Fruit fly (Drosophila melanogaster): ENCODE results near the gene CG42717.
A peak's percentile ranks its signal among the peaks of the same experiment; 100 is the strongest.

CG42717 gene

dm6 chr3L:16027163-16027633, 5.8 kb downstream of the CG42717 start (continued):
- no peak for TF ChIP-seq exex (tag; optimal IDR thresholded peaks at IDR 0.05)
- TF ChIP-seq CG8359 (GFP tag; optimal IDR thresholded peaks at IDR 0.05; ENCODE audit: borderline replicate concordance), result peak; percentile 59
- TF ChIP-seq crc (GFP tag; optimal IDR thresholded peaks at IDR 0.05), result no peak
- no peak for TF ChIP-seq ewg (GFP tag; optimal IDR thresholded peaks at IDR 0.05)
- 0 out of 2 replicates have a peak, but pooled peaks have one; percentile 17 for TF ChIP-seq ham (GFP tag; IDR thresholded peaks at IDR 0.05)
- peak; percentile 15 for TF ChIP-seq CG10274 (GFP tag; optimal IDR thresholded peaks at IDR 0.05)
- no peak for TF ChIP-seq CG43689 (GFP tag; IDR thresholded peaks at IDR 0.05)
- TF ChIP-seq lmd (GFP tag; IDR thresholded peaks at IDR 0.05), result peak; percentile 35; the same call in 1 of the 2 replicates
- no peak for TF ChIP-seq CG4854 (GFP tag; optimal IDR thresholded peaks at IDR 0.05)
- no peak for TF ChIP-seq da (GFP tag; optimal IDR thresholded peaks at IDR 0.05)
- peak; percentile 38 for TF ChIP-seq CG15269 (tag; optimal IDR thresholded peaks at IDR 0.05)
- no peak for TF ChIP-seq tio (GFP tag; optimal IDR thresholded peaks at IDR 0.05)
- TF ChIP-seq ara (GFP tag; IDR thresholded peaks at IDR 0.05), result peak; percentile 44; the same call in 1 of the 2 replicates
- peak; percentile 8 for TF ChIP-seq Deaf1 (tag; optimal IDR thresholded peaks at IDR 0.05)
- TF ChIP-seq dati (GFP tag; IDR thresholded peaks at IDR 0.05), result no peak
- TF ChIP-seq D19B (GFP tag; optimal IDR thresholded peaks at IDR 0.05), result no peak
- TF ChIP-seq scrt (GFP tag; optimal IDR thresholded peaks at IDR 0.05), result peak; percentile 13
- peak; percentile 61 for TF ChIP-seq CG15011 (GFP tag; optimal IDR thresholded peaks at IDR 0.05)
- TF ChIP-seq Gug (GFP tag; IDR thresholded peaks at IDR 0.05), result peak; percentile 24; the same call in 1 of the 4 replicates
- TF ChIP-seq cas (GFP tag; IDR thresholded peaks at IDR 0.05), result no peak
- TF ChIP-seq sr (GFP tag; IDR thresholded peaks at IDR 0.05), result 0 out of 3 replicates have a peak, but pooled peaks have one; percentile 31
- TF ChIP-seq sna (GFP tag; IDR thresholded peaks at IDR 0.05; ENCODE audit: partially characterized antibody), result no peak
- TF ChIP-seq CG10431 (GFP tag; optimal IDR thresholded peaks at IDR 0.05), result peak; percentile 50
- TF ChIP-seq CkIIα-i1 (GFP tag; IDR thresholded peaks at IDR 0.05), result no peak
- TF ChIP-seq Stat92E (GFP tag; optimal IDR thresholded peaks at IDR 0.05), result no peak
- peak; percentile 54 for TF ChIP-seq CG2875 (GFP tag; optimal IDR thresholded peaks at IDR 0.05)
- TF ChIP-seq CG8924 (tag; optimal IDR thresholded peaks at IDR 0.05), result peak; percentile 10
- TF ChIP-seq sug (tag; optimal IDR thresholded peaks at IDR 0.05), result no peak
- TF ChIP-seq CG17568 (GFP tag; optimal IDR thresholded peaks at IDR 0.05), result peak; percentile 70
- no peak for TF ChIP-seq Scr (GFP tag; IDR thresholded peaks at IDR 0.05; ENCODE audit: partially characterized antibody)
- no peak for TF ChIP-seq hbn (GFP tag; IDR thresholded peaks at IDR 0.05; ENCODE audit: partially characterized antibody)
- TF ChIP-seq CG10959 (GFP tag; IDR thresholded peaks at IDR 0.05), result peak; percentile 48; the same call in 1 of the 2 replicates
- TF ChIP-seq Fer1 (GFP tag; optimal IDR thresholded peaks at IDR 0.05), result no peak
- TF ChIP-seq CG17829 (tag; optimal IDR thresholded peaks at IDR 0.05), result no peak
- peak; percentile 25 for TF ChIP-seq Sox102F (GFP tag; optimal IDR thresholded peaks at IDR 0.05)
- TF ChIP-seq CG3065 (GFP tag; optimal IDR thresholded peaks at IDR 0.05), result no peak
- TF ChIP-seq CTCF (GFP tag; optimal IDR thresholded peaks at IDR 0.05), result no peak
- TF ChIP-seq tll (GFP tag; optimal IDR thresholded peaks at IDR 0.05), result peak in 1 of 2 experiments; percentile 40
- no peak for TF ChIP-seq CG13123 (GFP tag; optimal IDR thresholded peaks at IDR 0.05)
- no peak for TF ChIP-seq Atf3 (GFP tag; optimal IDR thresholded peaks at IDR 0.05)
- TF ChIP-seq CG13624 (GFP tag; optimal IDR thresholded peaks at IDR 0.05), result no peak
- 0 out of 2 replicates have a peak, but pooled peaks have one; percentile 14 for TF ChIP-seq esg (GFP tag; conservative IDR thresholded peaks at IDR 0.05)

Data from whole organism, embryonic.